Worm (Caenorhabditis elegans): ENCODE data around the gene irld-7.
"Not testable (repeated sequence)": the region's sequence is repeated elsewhere in the genome, so short reads cannot be mapped to it uniquely, and the experiment has no call there.

DNA sequence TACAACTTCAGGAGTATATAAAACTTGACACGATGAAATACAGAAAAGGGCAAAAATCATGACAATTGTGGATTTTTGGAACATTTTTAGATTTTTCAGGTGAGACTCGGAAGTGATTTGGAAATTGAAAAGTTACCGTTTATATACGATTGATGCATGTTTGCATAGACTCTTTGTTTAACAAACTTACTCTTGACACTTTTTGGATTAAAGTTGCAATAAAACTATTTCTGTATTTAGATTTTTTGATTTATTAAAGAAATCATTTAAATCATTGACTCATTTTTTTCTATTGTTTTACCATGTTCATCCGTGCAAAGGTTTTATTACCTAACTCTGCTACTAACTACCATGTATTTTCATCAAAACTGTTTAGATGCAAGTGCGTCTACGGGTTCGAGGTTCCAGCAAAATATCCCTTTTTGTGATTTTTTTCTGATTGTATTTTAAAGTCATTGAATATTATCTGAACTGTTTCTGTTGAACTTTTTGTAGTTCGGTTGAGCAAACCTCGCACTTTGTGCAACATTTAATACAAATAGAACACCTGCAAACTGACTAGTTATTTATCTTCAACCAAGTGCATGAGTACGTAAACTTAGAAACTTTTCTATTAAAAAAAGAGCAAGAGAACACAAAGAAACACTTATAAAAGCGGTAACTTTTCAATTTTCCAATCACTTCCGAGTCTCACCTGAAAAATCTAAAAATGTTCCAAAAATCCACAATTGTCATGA, 1.0 kb downstream of the irld-7 start, which contains the start of the genes nspb-1 and nspb-2:
- TF ChIP-seq ets-7 (tag; optimal IDR thresholded peaks at IDR 0.05); flt-1 (GFP tag; IDR thresholded peaks at IDR 0.05); tbx-11 (GFP tag; IDR thresholded peaks at IDR 0.05); hmg-4 (GFP tag; optimal IDR thresholded peaks at IDR 0.05); ama-1 (optimal IDR thresholded peaks at IDR 0.05); B0310.2 (tag; optimal IDR thresholded peaks at IDR 0.05); hnd-1 (tag; optimal IDR thresholded peaks at IDR 0.05); tbx-37 (GFP tag; conservative IDR thresholded peaks at IDR 0.05); pes-1 (GFP tag; IDR thresholded peaks at IDR 0.05); sea-1 (GFP tag; conservative IDR thresholded peaks at IDR 0.05); tra-4 (tag; optimal IDR thresholded peaks at IDR 0.05); hmbx-1 (tag; optimal IDR thresholded peaks at IDR 0.05); F13C5.2 (tag; optimal IDR thresholded peaks at IDR 0.05): not testable (repeated sequence)

Data from whole organism, early embryonic.